Fruit fly (Drosophila melanogaster) whole organism, embryonic: ENCODE data around the gene CG34134.

Experiments used
- Asciz ChIP-seq: fragments of 200-800 bp; sonication (Bioruptor generic); optimal IDR thresholded peaks from 2 replicates; lab custom pipeline; 2017; ENCODE audit warnings: missing biosample characterization, mild to moderate bottlenecking, missing genetic modification characterization, missing genetic modification reagents
- CG1024 ChIP-seq: fragments of 200-800 bp; sonication (Bioruptor generic); IDR thresholded peaks from 2 replicates; pipeline ENCODE4 v1.3.6; 2022; ENCODE audit warnings: missing biosample characterization, missing genetic modification characterization
- CG10979 ChIP-seq: fragments of 200-800 bp; sonication (Bioruptor generic); optimal IDR thresholded peaks from 2 replicates; lab custom pipeline; 2018; ENCODE audit warnings: missing biosample characterization, mild to moderate bottlenecking, missing genetic modification characterization, moderate library complexity
- CG12769 ChIP-seq: fragments of 200-800 bp; sonication (Bioruptor generic); optimal IDR thresholded peaks from 2 replicates; lab custom pipeline; 2019; ENCODE audit warnings: missing biosample characterization, mild to moderate bottlenecking, missing genetic modification characterization, moderate library complexity
- CG15479 ChIP-seq: fragments of 200-800 bp; sonication (Bioruptor generic); optimal IDR thresholded peaks from 3 replicates; lab custom pipeline; 2019; ENCODE audit warnings: missing biosample characterization, mild to moderate bottlenecking, missing genetic modification characterization, moderate library complexity
- CG16813 ChIP-seq: fragments of 200-800 bp; sonication (Bioruptor generic); IDR thresholded peaks from 3 replicates; pipeline ENCODE4 v1.3.6; 2022; ENCODE audit warnings: missing biosample characterization, missing genetic modification characterization; ENCODE audit not compliant: partially characterized antibody
- CG17359 ChIP-seq: fragments of 200-800 bp; sonication (Bioruptor generic); optimal IDR thresholded peaks from 3 replicates; lab custom pipeline; 2018; ENCODE audit warnings: missing biosample characterization, mild to moderate bottlenecking, missing genetic modification characterization, moderate library complexity
- CG17361 ChIP-seq: fragments of 200-800 bp; sonication (Bioruptor generic); IDR thresholded peaks from 3 replicates; pipeline ENCODE4 v1.3.6; 2022; ENCODE audit warnings: missing biosample characterization, missing genetic modification characterization
- CG17385 ChIP-seq: fragments of 200-800 bp; sonication (Bioruptor generic); optimal IDR thresholded peaks from 3 replicates; lab custom pipeline; 2018; ENCODE audit warnings: missing biosample characterization, mild to moderate bottlenecking, missing genetic modification characterization
- CG3281 ChIP-seq: fragments of 200-800 bp; sonication (Bioruptor generic); optimal IDR thresholded peaks from 3 replicates; lab custom pipeline; 2017; ENCODE audit warnings: missing biosample characterization, mild to moderate bottlenecking, missing genetic modification characterization
- CG34376 ChIP-seq: fragments of 200-800 bp; sonication (Bioruptor generic); optimal IDR thresholded peaks from 2 replicates; lab custom pipeline; 2018; ENCODE audit warnings: missing biosample characterization, mild to moderate bottlenecking, missing genetic modification characterization
- CG4360 ChIP-seq: fragments of 200-800 bp; sonication (Bioruptor generic); IDR thresholded peaks from 2 replicates; pipeline ENCODE4 v1.3.6; 2022; ENCODE audit warnings: missing biosample characterization, missing genetic modification characterization
- CG4707 ChIP-seq: fragments of 200-800 bp; sonication (Bioruptor generic); optimal IDR thresholded peaks from 2 replicates; lab custom pipeline; 2018; ENCODE audit warnings: missing biosample characterization, mild to moderate bottlenecking, missing genetic modification characterization, moderate library complexity
- CG7839 ChIP-seq: fragments of 200-800 bp; sonication (Bioruptor generic); optimal IDR thresholded peaks from 3 replicates; lab custom pipeline; 2018; ENCODE audit warnings: missing biosample characterization, mild to moderate bottlenecking, missing genetic modification characterization, moderate library complexity
- CG7928 ChIP-seq: fragments of 200-800 bp; sonication (Bioruptor generic); optimal IDR thresholded peaks from 2 replicates; lab custom pipeline; 2017; ENCODE audit warnings: missing biosample characterization, mild to moderate bottlenecking, missing genetic modification characterization
- CG9797 ChIP-seq: fragments of 200-800 bp; sonication (Bioruptor generic); optimal IDR thresholded peaks from 3 replicates; lab custom pipeline; 2018; ENCODE audit warnings: missing biosample characterization, mild to moderate bottlenecking, missing genetic modification characterization
- Fer3 ChIP-seq: fragments of 200-800 bp; sonication (Bioruptor generic); optimal IDR thresholded peaks from 2 replicates; lab custom pipeline; 2018; ENCODE audit warnings: missing biosample characterization, mild to moderate bottlenecking, missing genetic modification characterization, moderate library complexity
- HmgZ ChIP-seq: fragments of 200-800 bp; sonication (Bioruptor generic); optimal IDR thresholded peaks from 2 replicates; lab custom pipeline; 2018; ENCODE audit warnings: missing biosample characterization, mild to moderate bottlenecking, missing genetic modification characterization
- MBD-R2 ChIP-seq: fragments of 200-800 bp; sonication (Bioruptor generic); IDR thresholded peaks from 2 replicates; pipeline ENCODE4 v1.3.6; 2022; ENCODE audit warnings: missing biosample characterization, missing genetic modification characterization
- MESR4 ChIP-seq: fragments of 200-800 bp; sonication (Bioruptor generic); optimal IDR thresholded peaks from 2 replicates; lab custom pipeline; 2018; ENCODE audit warnings: missing biosample characterization, mild to moderate bottlenecking, missing genetic modification characterization, moderate library complexity
- Nf-YA ChIP-seq: fragments of 200-800 bp; sonication (Bioruptor generic); IDR thresholded peaks from 2 replicates; pipeline ENCODE4 v1.3.6; 2022; ENCODE audit warnings: missing biosample characterization, missing genetic modification characterization
- NfI ChIP-seq: fragments of 200-800 bp; sonication (Bioruptor generic); optimal IDR thresholded peaks from 3 replicates; lab custom pipeline; 2018; ENCODE audit warnings: missing biosample characterization, mild to moderate bottlenecking, missing genetic modification characterization, moderate library complexity
- Oli ChIP-seq: fragments of 200-800 bp; sonication (Bioruptor generic); optimal IDR thresholded peaks from 2 replicates; lab custom pipeline; 2018; ENCODE audit warnings: missing biosample characterization, mild to moderate bottlenecking, missing genetic modification characterization, moderate library complexity
- Pdp1 ChIP-seq, 2 experiments: fragments of 200-800 bp; sonication (Bioruptor generic); optimal IDR thresholded peaks; 3 replicates each; lab custom pipeline; 2016; ENCODE audit warnings: missing biosample characterization in 2 of 2, missing genetic modification characterization in 2 of 2, mild to moderate bottlenecking in 1 of 2, moderate library complexity in 1 of 2
- Usf ChIP-seq: fragments of 200-800 bp; sonication (Bioruptor generic); optimal IDR thresholded peaks from 2 replicates; lab custom pipeline; 2017; ENCODE audit warnings: missing genotype, missing biosample characterization, missing genetic modification characterization
- bbx ChIP-seq: fragments of 200-800 bp; sonication (Bioruptor generic); IDR thresholded peaks from 2 replicates; pipeline ENCODE4 v1.3.6; 2022; ENCODE audit warnings: missing biosample characterization, missing genetic modification characterization; ENCODE audit not compliant: partially characterized antibody
- crc ChIP-seq: fragments of 200-800 bp; sonication (Bioruptor generic); optimal IDR thresholded peaks from 2 replicates; lab custom pipeline; 2016; ENCODE audit warnings: missing biosample characterization, missing genetic modification characterization
- croc ChIP-seq: fragments of 200-800 bp; sonication (Bioruptor generic); conservative IDR thresholded peaks from 3 replicates; pipeline ENCODE4 v1.3.6; 2022; ENCODE audit warnings: missing biosample characterization, missing genetic modification characterization
- emc ChIP-seq: fragments of 200-800 bp; sonication (Bioruptor generic); optimal IDR thresholded peaks from 2 replicates; lab custom pipeline; 2016; ENCODE audit warnings: missing biosample characterization, missing genetic modification characterization
- eve ChIP-seq, 2 experiments: fragments of >200 bp; optimal IDR thresholded peaks; 2 replicates each; lab custom pipeline; 2017; ENCODE audit warnings: missing biosample characterization in 2 of 2, missing genetic modification characterization in 2 of 2
- gro ChIP-seq: fragments of 200-800 bp; sonication (Bioruptor generic); optimal IDR thresholded peaks from 2 replicates; lab custom pipeline; 2016; ENCODE audit warnings: missing biosample characterization, missing genetic modification characterization
- kah ChIP-seq: fragments of 200-800 bp; sonication (Bioruptor generic); optimal IDR thresholded peaks from 2 replicates; lab custom pipeline; 2018; ENCODE audit warnings: missing biosample characterization, mild to moderate bottlenecking, missing genetic modification characterization
- lab ChIP-seq: fragments of 200-800 bp; sonication (Bioruptor generic); optimal IDR thresholded peaks from 3 replicates; lab custom pipeline; 2017; ENCODE audit warnings: missing biosample characterization, missing genetic modification characterization, mild to moderate bottlenecking, moderate library complexity, missing genetic modification reagents
- lilli ChIP-seq: fragments of 200-800 bp; sonication (Bioruptor generic); optimal IDR thresholded peaks from 3 replicates; lab custom pipeline; 2016; ENCODE audit warnings: missing biosample characterization, missing genetic modification characterization
- lola ChIP-seq, 3 experiments: fragments of >200 bp in 2 of 3; fragments of 200-800 bp in 1 of 3; sonication (Bioruptor generic) in 1 of 3; optimal IDR thresholded peaks; 2 replicates each; lab custom pipeline; 2017 to 2019; ENCODE audit warnings: missing biosample characterization in 3 of 3, missing genetic modification characterization in 3 of 3, mild to moderate bottlenecking in 1 of 3, moderate library complexity in 1 of 3
- mam ChIP-seq: fragments of 200-800 bp; sonication (Bioruptor generic); optimal IDR thresholded peaks from 3 replicates; lab custom pipeline; 2016; ENCODE audit warnings: missing biosample characterization, missing genetic modification characterization
- mirr ChIP-seq: fragments of 200-800 bp; sonication (Bioruptor generic); optimal IDR thresholded peaks from 3 replicates; lab custom pipeline; 2018; ENCODE audit warnings: missing biosample characterization, mild to moderate bottlenecking, missing genetic modification characterization
- nerfin-1 ChIP-seq: fragments of 200-800 bp; sonication (Bioruptor generic); optimal IDR thresholded peaks from 3 replicates; lab custom pipeline; 2019; ENCODE audit warnings: missing biosample characterization, mild to moderate bottlenecking, missing genetic modification characterization, moderate library complexity
- onecut ChIP-seq: fragments of 200-800 bp; sonication (Bioruptor generic); IDR thresholded peaks from 2 replicates; pipeline ENCODE4 v1.3.6; 2022; ENCODE audit warnings: missing biosample characterization, missing genetic modification characterization
- rib ChIP-seq: fragments of 200-800 bp; sonication (Bioruptor generic); IDR thresholded peaks from 2 replicates; pipeline ENCODE4 v1.3.6; 2022; ENCODE audit warnings: missing biosample characterization, missing genetic modification characterization
- salm ChIP-seq: fragments of 200-800 bp; sonication (Bioruptor generic); optimal IDR thresholded peaks from 2 replicates; lab custom pipeline; 2018; ENCODE audit warnings: missing biosample characterization, mild to moderate bottlenecking, missing genetic modification characterization
- so ChIP-seq: fragments of 200-800 bp; sonication (Bioruptor generic); IDR thresholded peaks from 3 replicates; pipeline ENCODE4 v1.3.6; 2022; ENCODE audit warnings: missing biosample characterization, missing genetic modification characterization
- sr ChIP-seq: fragments of 200-800 bp; sonication (Bioruptor generic); IDR thresholded peaks from 3 replicates; pipeline ENCODE4 v1.3.6; 2022; ENCODE audit warnings: missing biosample characterization, missing genetic modification characterization
- z ChIP-seq: fragments of 200-800 bp; sonication (Bioruptor generic); IDR thresholded peaks from 3 replicates; pipeline ENCODE4 v1.3.6; 2022; ENCODE audit warnings: missing biosample characterization, missing genetic modification characterization

Gene CG34134

DNA sequence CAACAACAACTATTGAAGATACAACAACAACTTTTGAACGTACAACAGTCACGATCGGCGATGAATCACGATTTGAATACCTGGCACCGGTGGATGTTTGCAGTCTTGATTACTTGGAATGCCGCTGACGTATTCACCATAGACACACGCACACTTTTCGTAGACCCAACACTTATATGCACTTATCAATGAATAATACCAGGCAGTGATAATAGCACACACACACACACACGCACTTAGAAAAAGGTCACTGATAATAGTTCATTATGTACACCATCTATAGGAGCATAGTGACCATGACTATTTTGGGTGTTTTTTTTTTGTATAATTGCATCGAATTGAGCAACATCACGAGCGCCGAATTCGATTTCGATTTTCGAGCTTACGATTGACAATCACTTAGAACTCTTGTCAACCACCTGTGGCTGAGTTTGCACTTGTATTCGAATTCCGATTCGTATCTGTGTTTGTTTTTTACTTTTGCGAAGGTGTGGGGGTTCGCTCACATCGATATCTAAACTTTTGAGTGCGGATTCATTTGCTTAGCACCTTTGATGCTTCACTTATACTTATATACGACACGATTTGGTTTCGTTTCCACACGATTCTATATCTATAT, 48.6 kb upstream of the CG34134 start (continued):
- TF ChIP-seq CG34376 (GFP tag; lab: Kevin White, UChicago) (peak; percentile 42), lab (GFP tag; lab: Kevin White, UChicago) (peak; percentile 21), gro (GFP tag; lab: Kevin White, UChicago) (peak; percentile 22), emc (no peak), eve (GFP tag; optimal IDR thresholded peaks at IDR 0.05; lab: Kevin White, UChicago) (peak in 1 of 2 experiments; percentile 74), Oli (tag; lab: Kevin White, UChicago) (no peak), lola (GFP tag; optimal IDR thresholded peaks at IDR 0.05; lab: Kevin White, UChicago) (no peak), Usf (no peak), CG9797 (GFP tag; lab: Kevin White, UChicago) (no peak), so (GFP tag; lab: Robert Waterston, UW) (no peak), mirr (peak; percentile 24), rib (GFP tag; lab: Robert Waterston, UW) (no peak), z (GFP tag; lab: Robert Waterston, UW) (peak; percentile 43; the same call in 1 of the 3 replicates), Nf-YA (no peak), lilli (GFP tag; lab: Kevin White, UChicago) (no peak), MBD-R2 (no peak), mam (GFP tag; lab: Kevin White, UChicago) (no peak), crc (no peak), CG17359 (tag; lab: Kevin White, UChicago) (no peak), CG7928 (GFP tag; lab: Kevin White, UChicago) (no peak), onecut (GFP tag; lab: Robert Waterston, UW) (no peak), CG7839 (no peak), croc (GFP tag; lab: Robert Waterston, UW) (no peak), HmgZ (no peak), CG17361 (GFP tag; lab: Robert Waterston, UW) (no peak), salm (tag; lab: Kevin White, UChicago) (no peak), sr (GFP tag; lab: Robert Waterston, UW) (no peak), Pdp1 (GFP tag; optimal IDR thresholded peaks at IDR 0.05; lab: Kevin White, UChicago) (peak in 1 of 2 experiments; percentile 73), CG3281 (GFP tag; lab: Kevin White, UChicago) (peak; percentile 5), CG16813 (GFP tag; lab: Robert Waterston, UW) (no peak), CG1024 (GFP tag; lab: Robert Waterston, UW) (no peak), nerfin-1 (tag; lab: Kevin White, UChicago) (no peak), bbx (no peak), CG15479 (GFP tag; lab: Kevin White, UChicago) (peak; percentile 24), CG4360 (GFP tag; lab: Robert Waterston, UW) (peak; percentile 72), kah (GFP tag; lab: Kevin White, UChicago) (peak; percentile 88), CG10979 (no peak), CG4707 (GFP tag; lab: Kevin White, UChicago) (no peak), CG17385 (GFP tag; lab: Kevin White, UChicago) (no peak), Asciz (peak; percentile 26), CG12769 (no peak), NfI (GFP tag; lab: Kevin White, UChicago) (no peak), MESR4 (GFP tag; lab: Kevin White, UChicago) (no peak), Fer3 (tag; lab: Kevin White, UChicago) (no peak)
